Fruit fly (Drosophila melanogaster) whole organism, embryonic: ENCODE measurements around the gene pros.

Experiments
- Abd-B ChIP-seq: fragments of 200-800 bp; sonication (Bioruptor generic); optimal IDR thresholded peaks from 2 replicates; lab custom pipeline; 2018; ENCODE audit warnings: missing biosample characterization, mild to moderate bottlenecking, missing genetic modification characterization, moderate library complexity
- CG10654 ChIP-seq: fragments of 200-800 bp; sonication (Bioruptor generic); optimal IDR thresholded peaks from 2 replicates; lab custom pipeline; 2016; ENCODE audit warnings: missing biosample characterization, missing genetic modification characterization
- CG11085 ChIP-seq: fragments of 200-800 bp; sonication (Bioruptor generic); IDR thresholded peaks from 2 replicates; pipeline ENCODE4 v1.3.6; 2022; ENCODE audit warnings: missing biosample characterization, missing genetic modification characterization
- CG14050 ChIP-seq: fragments of 200-800 bp; sonication (Bioruptor generic); IDR thresholded peaks from 3 replicates; pipeline ENCODE4 v1.3.6; 2022; ENCODE audit warnings: missing biosample characterization, missing genetic modification characterization
- CG18599 ChIP-seq: fragments of 200-800 bp; sonication (Bioruptor generic); optimal IDR thresholded peaks from 3 replicates; lab custom pipeline; 2017; ENCODE audit warnings: missing biosample characterization, missing genetic modification characterization, mild to moderate bottlenecking, moderate library complexity, missing genetic modification reagents
- CG5180 ChIP-seq: fragments of 200-800 bp; sonication (Bioruptor generic); optimal IDR thresholded peaks from 3 replicates; lab custom pipeline; 2017; ENCODE audit warnings: missing biosample characterization, missing genetic modification characterization, mild to moderate bottlenecking, moderate library complexity, missing genetic modification reagents
- CG9817 ChIP-seq: fragments of 200-800 bp; sonication (Bioruptor generic); optimal IDR thresholded peaks from 2 replicates; lab custom pipeline; 2018; ENCODE audit warnings: missing biosample characterization, mild to moderate bottlenecking, missing genetic modification characterization, moderate library complexity
- Fer1 ChIP-seq: fragments of 200-800 bp; sonication (Bioruptor generic); optimal IDR thresholded peaks from 2 replicates; lab custom pipeline; 2017; ENCODE audit warnings: missing biosample characterization, mild to moderate bottlenecking, missing genetic modification characterization
- HLH54F ChIP-seq: fragments of 200-800 bp; sonication (Bioruptor generic); optimal IDR thresholded peaks from 3 replicates; lab custom pipeline; 2016; ENCODE audit warnings: missing biosample characterization, missing genetic modification characterization
- Hmr ChIP-seq: fragments of 200-800 bp; sonication (Bioruptor generic); optimal IDR thresholded peaks from 3 replicates; lab custom pipeline; 2017; ENCODE audit warnings: mild to moderate bottlenecking, missing biosample characterization, missing genetic modification reagents, missing genetic modification characterization
- Med ChIP-seq: fragments of 200-800 bp; sonication (Bioruptor generic); peaks from one replicate; lab custom pipeline; 2016; ENCODE audit warnings: missing biosample characterization, missing genetic modification characterization, mild to moderate bottlenecking, inconsistent platforms, moderate library complexity
- Taf1 ChIP-seq: fragments of 200-800 bp; sonication (Bioruptor generic); IDR thresholded peaks from 2 replicates; pipeline ENCODE4 v1.3.6; 2022; ENCODE audit warnings: missing biosample characterization, missing genetic modification characterization
- bcd ChIP-seq: fragments of 200-800 bp; sonication (Bioruptor generic); optimal IDR thresholded peaks from 2 replicates; lab custom pipeline; 2017; ENCODE audit warnings: missing biosample characterization, mild to moderate bottlenecking, missing genetic modification characterization
- crc ChIP-seq: fragments of 200-800 bp; sonication (Bioruptor generic); optimal IDR thresholded peaks from 2 replicates; lab custom pipeline; 2016; ENCODE audit warnings: missing biosample characterization, missing genetic modification characterization
- crol ChIP-seq: fragments of 200-800 bp; sonication (Bioruptor generic); IDR thresholded peaks from 2 replicates; pipeline ENCODE4 v1.3.6; 2022; ENCODE audit warnings: missing biosample characterization, missing genetic modification characterization
- nom ChIP-seq: fragments of 200-800 bp; sonication (Bioruptor generic); optimal IDR thresholded peaks from 2 replicates; lab custom pipeline; 2017; ENCODE audit warnings: missing biosample characterization, missing genetic modification characterization, mild to moderate bottlenecking, moderate library complexity, missing genetic modification reagents
- oc ChIP-seq: fragments of 200-800 bp; sonication (Bioruptor generic); optimal IDR thresholded peaks from 2 replicates; lab custom pipeline; 2018; ENCODE audit warnings: missing biosample characterization, mild to moderate bottlenecking, missing genetic modification characterization, moderate library complexity
- p53 ChIP-seq: fragments of 200-800 bp; sonication (Bioruptor generic); optimal IDR thresholded peaks from 2 replicates; lab custom pipeline; 2016; ENCODE audit warnings: missing biosample characterization, missing genetic modification characterization
- pho ChIP-seq: fragments of 200-800 bp; sonication (Bioruptor generic); optimal IDR thresholded peaks from 2 replicates; lab custom pipeline; 2016; ENCODE audit warnings: missing biosample characterization, missing genetic modification characterization
- prd ChIP-seq, 3 experiments: fragments of >200 bp in 2 of 3; fragments of 200-800 bp in 1 of 3; sonication (Bioruptor generic) in 1 of 3; optimal IDR thresholded peaks in 2 of 3; IDR thresholded peaks in 1 of 3; 2 replicates in 2 of 3; 3 replicates in 1 of 3; pipeline versions ENCODE4 v1.3.6 to Lab custom; 2017 to 2022; ENCODE audit warnings: missing biosample characterization in 1 of 3, missing genetic modification characterization in 1 of 3
- scrt ChIP-seq: fragments of 200-800 bp; sonication (Bioruptor generic); optimal IDR thresholded peaks from 2 replicates; lab custom pipeline; 2018; ENCODE audit warnings: missing biosample characterization, mild to moderate bottlenecking, missing genetic modification characterization, moderate library complexity
- sisA ChIP-seq: fragments of 200-800 bp; sonication (Bioruptor generic); IDR thresholded peaks from 2 replicates; pipeline ENCODE4 v1.3.6; 2022; ENCODE audit warnings: missing biosample characterization, missing genetic modification characterization
- sna ChIP-seq: fragments of 200-800 bp; sonication (Bioruptor generic); IDR thresholded peaks from 2 replicates; pipeline ENCODE4 v1.3.6; 2022; ENCODE audit warnings: missing biosample characterization, missing genetic modification characterization; ENCODE audit not compliant: partially characterized antibody
- ssp ChIP-seq: fragments of 200-800 bp; sonication (Bioruptor generic); IDR thresholded peaks from 2 replicates; pipeline ENCODE4 v1.3.6; 2022; ENCODE audit warnings: missing biosample characterization, missing genetic modification characterization
- twi ChIP-seq: fragments of 200-800 bp; optimal IDR thresholded peaks from 2 replicates; lab custom pipeline; 2019; ENCODE audit warnings: missing biosample characterization, mild to moderate bottlenecking, missing genetic modification characterization, moderate library complexity
- zen ChIP-seq: fragments of 200-800 bp; sonication (Bioruptor generic); optimal IDR thresholded peaks from 3 replicates; lab custom pipeline; 2018; ENCODE audit warnings: missing biosample characterization, mild to moderate bottlenecking, missing genetic modification characterization, moderate library complexity

Gene pros

DNA sequence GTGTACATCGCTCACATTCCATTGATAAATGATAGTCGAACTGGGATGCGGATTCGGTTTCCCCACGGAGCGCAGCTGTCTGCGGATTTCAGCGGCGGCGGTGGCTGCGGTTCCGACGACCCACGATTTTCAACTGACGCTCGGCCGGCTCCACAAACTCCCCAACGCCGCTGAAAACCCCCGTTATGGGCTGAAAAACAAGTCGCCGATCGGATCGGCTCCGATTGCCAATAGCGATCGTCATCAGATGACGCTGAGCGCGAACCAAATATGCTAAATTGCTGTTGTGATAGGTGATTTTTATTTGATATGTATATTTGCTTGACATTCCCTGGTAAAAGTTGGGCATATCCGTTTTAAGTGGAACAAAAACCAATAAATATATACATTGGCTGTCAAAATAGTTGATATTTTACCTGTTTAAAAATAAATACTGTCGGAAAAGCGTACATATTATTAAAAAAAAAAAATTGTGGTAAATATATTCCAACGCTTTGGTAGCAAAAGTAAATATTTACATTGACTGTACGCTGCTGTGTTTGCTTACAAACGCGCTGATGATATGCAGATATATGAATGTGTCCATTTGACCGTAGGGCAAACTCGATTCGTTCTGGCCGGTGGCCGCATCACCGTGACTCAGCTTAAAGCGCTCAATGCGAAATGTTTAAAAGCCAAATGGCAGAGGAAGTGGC lies 126.1 kb downstream of the pros start (continued):
- TF ChIP-seq Med (peak; percentile 93), sisA (GFP tag; lab: Robert Waterston, UW) (0 out of 2 replicates have a peak, but pooled peaks have one; percentile 29), scrt (GFP tag; lab: Kevin White, UChicago) (peak; percentile 28), CG14050 (no peak), CG10654 (no peak), CG18599 (GFP tag; lab: Kevin White, UChicago) (peak; percentile 50), crc (GFP tag; lab: Kevin White, UChicago) (peak; percentile 5), p53 (GFP tag; lab: Kevin White, UChicago) (no peak), twi (tag; lab: Kevin White, UChicago) (no peak), Taf1 (GFP tag; lab: Robert Waterston, UW) (no peak), pho (GFP tag; lab: Kevin White, UChicago) (peak; percentile 70), Abd-B (GFP tag; lab: Kevin White, UChicago) (peak; percentile 78), ssp (GFP tag; lab: Robert Waterston, UW) (no peak), sna (GFP tag; lab: Robert Waterston, UW) (no peak), Fer1 (GFP tag; lab: Kevin White, UChicago) (peak; percentile 46), CG11085 (no peak), HLH54F (GFP tag; lab: Kevin White, UChicago) (peak; percentile 74), crol (GFP tag; lab: Robert Waterston, UW) (no peak), CG9817 (tag; lab: Kevin White, UChicago) (peak; percentile 79), Hmr (GFP tag; lab: Kevin White, UChicago) (peak; percentile 77), CG5180 (GFP tag; lab: Kevin White, UChicago) (no peak), bcd (peak; percentile 77)

DNA sequence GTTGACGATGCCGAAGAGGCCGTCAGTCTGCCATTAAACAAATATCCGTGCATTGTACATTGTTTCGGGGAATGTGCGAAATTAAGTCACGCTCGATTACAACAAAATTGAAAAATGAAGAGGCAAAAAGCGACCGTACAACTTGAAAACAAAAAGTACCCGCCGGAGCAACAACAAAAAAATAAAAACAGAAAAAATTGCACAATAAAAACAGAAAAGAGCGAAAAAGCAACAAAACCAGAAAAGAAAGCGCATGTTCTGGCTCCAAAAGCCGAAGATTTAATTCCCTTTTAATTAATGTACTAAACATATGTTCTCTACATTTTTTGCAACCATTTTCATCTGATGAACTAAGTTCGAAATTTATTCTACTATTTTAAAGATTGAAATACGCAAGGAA lies 128.3 kb downstream of the pros start:
- TF ChIP-seq oc (no peak), zen (tag; lab: Kevin White, UChicago) (no peak), nom (GFP tag; lab: Kevin White, UChicago) (peak; percentile 9), prd (optimal IDR thresholded peaks at IDR 0.05; lab: Kevin White, UChicago) (no peak), prd (GFP tag; IDR thresholded peaks at IDR 0.05; lab: Robert Waterston, UW) (no peak)
